Fruit fly (Drosophila melanogaster) whole organism, wandering third instar larva: ENCODE data around the gene Pgk.
A peak's percentile ranks its signal among the peaks of the same experiment; 100 is the strongest.

Experiments
- Abd-B ChIP-seq: fragments of >200 bp; optimal IDR thresholded peaks from 2 replicates; lab custom pipeline; 2017; ENCODE audit warnings: missing biosample characterization, missing genetic modification characterization
- CG32264 ChIP-seq: fragments of 200-800 bp; sonication (Bioruptor generic); optimal IDR thresholded peaks from 2 replicates; lab custom pipeline; 2016; ENCODE audit warnings: missing biosample characterization, missing genetic modification characterization
- CG9705 ChIP-seq: fragments of 200-800 bp; sonication (Bioruptor generic); optimal IDR thresholded peaks from 2 replicates; lab custom pipeline; 2018; ENCODE audit warnings: missing biosample characterization, mild to moderate bottlenecking, missing genetic modification characterization
- CrebA ChIP-seq: fragments of 200-800 bp; sonication (Bioruptor generic); optimal IDR thresholded peaks from 2 replicates; lab custom pipeline; 2016; ENCODE audit warnings: missing biosample characterization, mild to moderate bottlenecking, missing genetic modification characterization, borderline replicate concordance
- Dfd ChIP-seq: fragments of >200 bp; optimal IDR thresholded peaks from 2 replicates; lab custom pipeline; 2017; ENCODE audit warnings: missing biosample characterization, missing genetic modification characterization
- Dif ChIP-seq: fragments of 200-275, 200-300 bp; sonication (Bioruptor generic); optimal IDR thresholded peaks from 2 replicates; lab custom pipeline; 2018; ENCODE audit warnings: missing biosample characterization, missing genetic modification characterization; ENCODE audit not compliant: partially characterized antibody
- GATAd ChIP-seq: sonication (Bioruptor generic); optimal IDR thresholded peaks from 2 replicates; lab custom pipeline; 2016; ENCODE audit warnings: missing biosample characterization, missing genetic modification characterization
- HLH106 ChIP-seq: fragments of 200-800 bp; optimal IDR thresholded peaks from 3 replicates; lab custom pipeline; 2019; ENCODE audit warnings: missing biosample characterization, mild to moderate bottlenecking, missing genetic modification characterization, moderate library complexity
- Hnf4 ChIP-seq: fragments of 200-800 bp; sonication (Bioruptor generic); optimal IDR thresholded peaks from 2 replicates; lab custom pipeline; 2016; ENCODE audit warnings: missing biosample characterization, mild to moderate bottlenecking, missing genetic modification characterization
- Hr78 ChIP-seq: fragments of >200 bp; optimal IDR thresholded peaks from 2 replicates; lab custom pipeline; 2017; ENCODE audit warnings: missing biosample characterization, missing genetic modification characterization
- Hr83 ChIP-seq: fragments of 200-300 bp; sonication (Bioruptor generic); optimal IDR thresholded peaks from 2 replicates; lab custom pipeline; 2016; ENCODE audit warnings: missing biosample characterization, mild to moderate bottlenecking, missing genetic modification characterization, moderate library complexity; ENCODE audit not compliant: poor library complexity, severe bottlenecking
- Jra ChIP-seq: sonication (Bioruptor generic); optimal IDR thresholded peaks from 2 replicates; lab custom pipeline; 2016; ENCODE audit warnings: missing biosample characterization, missing genetic modification characterization
- Mio ChIP-seq: sonication (Bioruptor generic); optimal IDR thresholded peaks from 2 replicates; lab custom pipeline; 2016; ENCODE audit warnings: missing biosample characterization, missing genetic modification characterization
- Myc ChIP-seq: fragments of >200 bp; optimal IDR thresholded peaks from 2 replicates; lab custom pipeline; 2017
- N ChIP-seq: fragments of >200 bp; optimal IDR thresholded peaks from 2 replicates; lab custom pipeline; 2018; ENCODE audit warnings: missing biosample characterization, missing external identifiers, missing genetic modification characterization
- OdsH ChIP-seq: fragments of 200-800 bp; sonication (Bioruptor generic); optimal IDR thresholded peaks from 2 replicates; lab custom pipeline; 2016; ENCODE audit warnings: missing biosample characterization, mild to moderate bottlenecking, missing genetic modification characterization
- Rel ChIP-seq, 2 experiments: fragments of 200-800 bp; sonication (Bioruptor generic) in 1 of 2; optimal IDR thresholded peaks; 2 replicates in 1 of 2; 3 replicates in 1 of 2; lab custom pipeline; 2016 to 2019; ENCODE audit warnings: mild to moderate bottlenecking in 2 of 2, missing biosample characterization in 2 of 2, missing genetic modification characterization in 2 of 2, moderate library complexity in 1 of 2
- Sp1 ChIP-seq: fragments of 200-800 bp; sonication (Bioruptor generic); optimal IDR thresholded peaks from 3 replicates; lab custom pipeline; 2019; ENCODE audit warnings: missing biosample characterization, mild to moderate bottlenecking, missing genetic modification characterization, moderate library complexity
- Vsx2 ChIP-seq: fragments of 200-300, 225-300 bp; sonication (Bioruptor generic); optimal IDR thresholded peaks from 2 replicates; lab custom pipeline; 2018; ENCODE audit warnings: missing biosample characterization, missing genetic modification characterization; ENCODE audit not compliant: partially characterized antibody
- br ChIP-seq: fragments of 200-800 bp; sonication (Bioruptor generic); optimal IDR thresholded peaks from 2 replicates; lab custom pipeline; 2016; ENCODE audit warnings: missing biosample characterization, missing genetic modification characterization
- brk ChIP-seq: fragments of 200-800 bp; sonication (Bioruptor generic); optimal IDR thresholded peaks from 2 replicates; lab custom pipeline; 2016; ENCODE audit warnings: missing biosample characterization, mild to moderate bottlenecking, missing genetic modification characterization
- dl ChIP-seq, 2 experiments: fragments of 175-275, 200-275 bp in 1 of 2; fragments of 200-275 bp in 1 of 2; sonication (Bioruptor generic); optimal IDR thresholded peaks; lab custom pipeline; 2018; ENCODE audit warnings: mild to moderate bottlenecking in 2 of 2, missing biosample characterization in 2 of 2, missing genetic modification characterization in 2 of 2, moderate library complexity in 2 of 2; ENCODE audit not compliant: partially characterized antibody in 2 of 2, insufficient read depth in 1 of 2
- dmrt93B ChIP-seq: fragments of 200-800 bp; sonication (Bioruptor generic); optimal IDR thresholded peaks from 2 replicates; lab custom pipeline; 2018; ENCODE audit warnings: missing biosample characterization, mild to moderate bottlenecking, missing genetic modification characterization
- dsf ChIP-seq: sonication (Bioruptor generic); optimal IDR thresholded peaks from 2 replicates; lab custom pipeline; 2016; ENCODE audit warnings: missing biosample characterization, missing genetic modification characterization, borderline replicate concordance
- ey ChIP-seq: fragments of 200-800 bp; sonication (Bioruptor generic); optimal IDR thresholded peaks from 2 replicates; lab custom pipeline; 2016; ENCODE audit warnings: missing biosample characterization, missing genetic modification characterization
- foxo ChIP-seq, 2 experiments: fragments of 200-800 bp; sonication (Bioruptor generic); optimal IDR thresholded peaks; 2 replicates in 1 of 2; 3 replicates in 1 of 2; lab custom pipeline; 2016 to 2017; ENCODE audit warnings: missing biosample characterization in 2 of 2, missing genetic modification characterization in 2 of 2
- fru ChIP-seq: fragments of 200-800 bp; sonication (Bioruptor generic); optimal IDR thresholded peaks from 3 replicates; lab custom pipeline; 2016; ENCODE audit warnings: missing biosample characterization, mild to moderate bottlenecking, missing genetic modification characterization
- h ChIP-seq: fragments of 200-800 bp; sonication (Bioruptor generic); optimal IDR thresholded peaks from 3 replicates; lab custom pipeline; 2016; ENCODE audit warnings: missing biosample characterization, mild to moderate bottlenecking, missing genetic modification characterization
- jim ChIP-seq: fragments of 175-275, 200-325 bp; sonication (Bioruptor generic); optimal IDR thresholded peaks from 2 replicates; lab custom pipeline; 2016; ENCODE audit warnings: missing biosample characterization, mild to moderate bottlenecking, missing genetic modification characterization
- lola ChIP-seq: fragments of >200 bp; optimal IDR thresholded peaks from 2 replicates; lab custom pipeline; 2017; ENCODE audit warnings: missing biosample characterization, missing genetic modification characterization
- pan ChIP-seq: fragments of >200 bp; optimal IDR thresholded peaks from 2 replicates; lab custom pipeline; 2017
- psq ChIP-seq: fragments of 200-800 bp; sonication (Bioruptor generic); optimal IDR thresholded peaks from 3 replicates; lab custom pipeline; 2017; ENCODE audit warnings: missing biosample characterization, mild to moderate bottlenecking, missing genetic modification characterization, moderate library complexity
- rgr ChIP-seq: fragments of 200-800 bp; sonication (Bioruptor generic); optimal IDR thresholded peaks from 3 replicates; lab custom pipeline; 2016; ENCODE audit warnings: missing biosample characterization, mild to moderate bottlenecking, missing genetic modification characterization
- sage ChIP-seq: fragments of 200-800 bp; sonication (Bioruptor generic); optimal IDR thresholded peaks from 2 replicates; lab custom pipeline; 2016; ENCODE audit warnings: missing biosample characterization, mild to moderate bottlenecking, missing genetic modification characterization
- sv ChIP-seq: fragments of 200-800 bp; sonication (Bioruptor generic); optimal IDR thresholded peaks from 3 replicates; lab custom pipeline; 2016; ENCODE audit warnings: missing biosample characterization, missing genetic modification characterization
- tai ChIP-seq: sonication (Bioruptor generic); optimal IDR thresholded peaks from 2 replicates; lab custom pipeline; 2016; ENCODE audit warnings: missing biosample characterization, missing genetic modification characterization
- usp ChIP-seq: fragments of >200 bp; optimal IDR thresholded peaks from 2 replicates; lab custom pipeline; 2017; ENCODE audit warnings: missing biosample characterization, missing genetic modification characterization
- woc ChIP-seq: sonication (Bioruptor generic); optimal IDR thresholded peaks from 2 replicates; lab custom pipeline; 2016; ENCODE audit warnings: missing biosample characterization, mild to moderate bottlenecking, missing genetic modification characterization

The Pgk gene

dm6 chr2L:2799909-2800478 is 47.1 kb upstream of the Pgk start, which contains the start of gene Syt1:
TSS of gene Syt1 (minus strand) at chr2L:2799979.
- TF ChIP-seq Rel (GFP tag; optimal IDR thresholded peaks at IDR 0.05; lab: Kevin White, UChicago) (no peak), Rel (tag; optimal IDR thresholded peaks at IDR 0.05; lab: Kevin White, UChicago) (no peak), Hr83 (GFP tag; lab: Kevin White, UChicago) (no peak), psq (GFP tag; lab: Kevin White, UChicago) (no peak)

dm6 chr2L:2797186-2797585 is 44.3 kb upstream of the Pgk start:
- TF ChIP-seq OdsH (GFP tag; lab: Kevin White, UChicago), result no peak
- TF ChIP-seq Rel (GFP tag; optimal IDR thresholded peaks at IDR 0.05; lab: Kevin White, UChicago), result no peak
- no peak for TF ChIP-seq Rel (tag; optimal IDR thresholded peaks at IDR 0.05; lab: Kevin White, UChicago)
- no peak for TF ChIP-seq h (GFP tag; lab: Kevin White, UChicago)
- no peak for TF ChIP-seq tai

- TF ChIP-seq Abd-B (GFP tag; lab: Kevin White, UChicago) (no peak), jim (GFP tag; lab: Kevin White, UChicago) (no peak)
Measured at dm6 chr2L:2782790-2783189, 29.9 kb upstream of the Pgk start.

DNA sequence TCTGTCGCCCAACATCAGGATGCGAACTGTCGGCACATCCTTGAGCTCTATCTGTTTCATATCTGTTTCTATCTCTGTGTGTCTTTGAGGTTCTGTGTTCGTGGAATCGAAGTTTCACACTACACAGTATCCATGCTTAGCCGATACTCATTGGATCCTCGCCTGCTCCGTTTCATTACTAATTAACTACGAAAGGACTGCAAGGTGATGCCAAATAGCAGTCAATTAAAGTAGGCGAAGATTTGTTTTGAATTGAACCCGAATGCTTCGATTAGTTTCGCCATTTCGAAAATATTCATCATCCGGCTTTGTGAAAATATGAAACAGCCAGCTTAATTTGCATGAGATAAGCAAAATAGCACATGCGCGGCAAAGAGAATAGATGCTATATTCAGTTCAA is 18.8 kb upstream of the Pgk start, which contains the start of gene CG15399:
Gene CG15399 (minus strand): TSS at position 101 of the 400 bp plus-strand sequence.
- no peak for TF ChIP-seq foxo (GFP tag; optimal IDR thresholded peaks at IDR 0.05; lab: Kevin White, UChicago)

dm6 chr2L:2769476-2770185 is 16.8 kb upstream of the Pgk start, which contains the start of the genes colt and HINT1:
TSS of gene colt (minus strand) at chr2L:2770069.
TSS of gene HINT1 (plus strand) at chr2L:2770135.
- TF ChIP-seq ey (GFP tag; lab: Kevin White, UChicago), result no peak
- no peak for TF ChIP-seq CrebA
- no peak for TF ChIP-seq CG32264 (GFP tag; lab: Kevin White, UChicago)
- no peak for TF ChIP-seq foxo (GFP tag; optimal IDR thresholded peaks at IDR 0.05; lab: Kevin White, UChicago)
- TF ChIP-seq CG9705, result no peak
- no peak for TF ChIP-seq dsf (GFP tag; lab: Kevin White, UChicago)
- TF ChIP-seq sage (GFP tag; lab: Kevin White, UChicago), result no peak
- no peak for TF ChIP-seq Hr78
- no peak for TF ChIP-seq pan (lab: Kevin White, UChicago)
- TF ChIP-seq Jra, result no peak
- no peak for TF ChIP-seq Myc (lab: Kevin White, UChicago)
- TF ChIP-seq br, result peak; percentile 33
- no peak for TF ChIP-seq tai
- TF ChIP-seq jim (GFP tag; lab: Kevin White, UChicago), result no peak
- TF ChIP-seq Sp1, result peak; percentile 57
- peak; percentile 94 for TF ChIP-seq Hnf4
- TF ChIP-seq Hr83 (GFP tag; lab: Kevin White, UChicago), result no peak
- TF ChIP-seq Mio (GFP tag; lab: Kevin White, UChicago), result no peak
- no peak for TF ChIP-seq dl (GFP tag; optimal IDR thresholded peaks at IDR 0.05; lab: Kevin White, UChicago; ENCODE audit: insufficient read depth in 1 of 2, partially characterized antibody in 2 of 2)
- no peak for TF ChIP-seq rgr
- peak; percentile 4 for TF ChIP-seq HLH106 (tag; lab: Kevin White, UChicago)
- TF ChIP-seq h (GFP tag; lab: Kevin White, UChicago), result peak; percentile 12
- TF ChIP-seq N, result no peak
- no peak for TF ChIP-seq Dfd (GFP tag; lab: Kevin White, UChicago)
- TF ChIP-seq Rel (GFP tag; optimal IDR thresholded peaks at IDR 0.05; lab: Kevin White, UChicago), result no peak
- peak; percentile 53 for TF ChIP-seq Rel (tag; optimal IDR thresholded peaks at IDR 0.05; lab: Kevin White, UChicago)
- no peak for TF ChIP-seq brk (GFP tag; lab: Kevin White, UChicago)
- TF ChIP-seq Dif (GFP tag; lab: Kevin White, UChicago), result no peak
- TF ChIP-seq psq (GFP tag; lab: Kevin White, UChicago), result no peak
- no peak for TF ChIP-seq dmrt93B (GFP tag; lab: Kevin White, UChicago)
- TF ChIP-seq sv (GFP tag; lab: Kevin White, UChicago), result no peak
- no peak for TF ChIP-seq OdsH (GFP tag; lab: Kevin White, UChicago)
- TF ChIP-seq fru, result no peak
- TF ChIP-seq woc (GFP tag; lab: Kevin White, UChicago), result no peak
- no peak for TF ChIP-seq usp
- no peak for TF ChIP-seq GATAd (GFP tag; lab: Kevin White, UChicago)
- no peak for TF ChIP-seq Vsx2 (GFP tag; lab: Kevin White, UChicago)
- no peak for TF ChIP-seq lola (GFP tag; lab: Kevin White, UChicago)
- no peak for TF ChIP-seq Abd-B (GFP tag; lab: Kevin White, UChicago)
